Worm (Caenorhabditis elegans): Measurements from ENCODE around the gene R166.3.

DNA sequence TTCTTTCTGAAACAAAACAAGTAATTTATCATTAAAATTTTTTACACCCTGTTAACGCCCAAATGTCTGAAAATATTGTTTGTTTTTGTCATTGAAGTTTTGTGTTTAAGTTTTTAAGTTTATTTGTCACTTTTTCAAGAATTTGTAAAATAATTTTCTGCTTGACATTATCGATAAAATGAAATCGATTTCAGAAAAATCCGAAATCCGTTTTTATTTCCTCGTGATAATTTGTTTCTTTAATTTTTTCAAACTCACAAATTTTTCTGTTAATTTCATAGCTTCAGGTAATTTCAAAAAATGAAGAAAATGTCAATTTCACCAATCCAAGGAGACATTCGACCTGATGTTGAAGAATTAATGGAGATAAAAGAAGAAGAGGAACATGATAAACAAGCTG lies 43.2 kb downstream of the R166.3 start, which contains the start of gene ZK666.12:
- TF ChIP-seq him-1 (tag; optimal IDR thresholded peaks at IDR 0.05) (no peak), dao-5 (tag; optimal IDR thresholded peaks at IDR 0.05) (no peak)
